Worm (Caenorhabditis elegans) whole organism, L1 larva: ENCODE measurements around the gene K08E7.6.
A peak's percentile ranks its signal among the peaks of the same experiment; 100 is the strongest.

Source experiments
- C04F5.9 ChIP-seq: sonication (generic microtip); optimal IDR thresholded peaks from 2 replicates; lab custom pipeline; 2016; ENCODE audit warnings: missing genetic modification characterization, missing compliant biosample characterization
- F16B12.6 ChIP-seq: fragments of 150-350 bp; optimal IDR thresholded peaks from 2 replicates; lab custom pipeline; 2014; ENCODE audit warnings: missing biosample characterization, missing genetic modification characterization
- aly-2 ChIP-seq: fragments of 150-350 bp; optimal IDR thresholded peaks from 2 replicates; lab custom pipeline; 2014; ENCODE audit warnings: missing biosample characterization, missing genetic modification characterization
- ama-1 ChIP-seq: fragments of 150-350 bp; optimal IDR thresholded peaks from 2 replicates; lab custom pipeline; 2014
- blmp-1 ChIP-seq: fragments of 150-350 bp; optimal IDR thresholded peaks from 2 replicates; lab custom pipeline; 2014; ENCODE audit warnings: missing biosample characterization, missing genetic modification characterization
- ceh-63 ChIP-seq: fragments of 200-800 bp; sonication (Bioruptor generic); optimal IDR thresholded peaks from 2 replicates; lab custom pipeline; 2018; ENCODE audit warnings: mild to moderate bottlenecking, missing genetic modification characterization, missing compliant biosample characterization
- ceh-82 ChIP-seq, 3 experiments: fragments of 150-350 bp in 1 of 3; sonication (generic microtip) in 2 of 3; optimal IDR thresholded peaks; 2 replicates each; lab custom pipeline; 2014 to 2017; ENCODE audit warnings: missing biosample characterization in 3 of 3, missing genetic modification characterization in 3 of 3
- ceh-90 ChIP-seq: sonication (generic microtip); optimal IDR thresholded peaks from 2 replicates; lab custom pipeline; 2016; ENCODE audit warnings: missing genetic modification characterization, missing compliant biosample characterization
- dpl-1 ChIP-seq, 3 experiments: fragments of 150-350 bp in 2 of 3; sonication (generic microtip) in 1 of 3; optimal IDR thresholded peaks; 2 replicates each; lab custom pipeline; 2014 to 2017; ENCODE audit warnings: missing biosample characterization in 3 of 3, missing genetic modification characterization in 3 of 3, missing genetic modification reagents in 3 of 3
- dsc-1 ChIP-seq: sonication (generic microtip); optimal IDR thresholded peaks from 2 replicates; lab custom pipeline; 2016; ENCODE audit warnings: mild to moderate bottlenecking, missing genetic modification characterization, missing compliant biosample characterization
- efl-1 ChIP-seq, 4 experiments: fragments of 150-350 bp; optimal IDR thresholded peaks in 3 of 4; peaks in 1 of 4; 1 replicate in 1 of 4; 2 replicates in 3 of 4; lab custom pipeline; 2014; ENCODE audit warnings: missing biosample characterization in 2 of 4, missing genetic modification characterization in 2 of 4, missing genetic modification reagents in 2 of 4
- egl-27 ChIP-seq, 2 experiments: fragments of 150-350 bp in 1 of 2; sonication (generic microtip); optimal IDR thresholded peaks; 3 replicates each; lab custom pipeline; 2017 to 2018; ENCODE audit warnings: missing biosample characterization in 2 of 2, missing genetic modification characterization in 2 of 2, missing genetic modification reagents in 2 of 2
- fkh-4 ChIP-seq: sonication (generic microtip); optimal IDR thresholded peaks from 2 replicates; lab custom pipeline; 2016; ENCODE audit warnings: missing compliant biosample characterization, missing genetic modification characterization, borderline replicate concordance
- fkh-8 ChIP-seq: sonication (generic microtip); optimal IDR thresholded peaks from 2 replicates; lab custom pipeline; 2016; ENCODE audit warnings: mild to moderate bottlenecking, missing genetic modification characterization, missing compliant biosample characterization
- hlh-17 ChIP-seq: fragments of 200-800 bp; sonication (Bioruptor generic); optimal IDR thresholded peaks from 2 replicates; lab custom pipeline; 2018; ENCODE audit warnings: missing genetic modification characterization, mild to moderate bottlenecking, missing compliant biosample characterization, moderate library complexity, borderline replicate concordance
- hpl-2 ChIP-seq: fragments of 150-350 bp; optimal IDR thresholded peaks from 2 replicates; lab custom pipeline; 2014; ENCODE audit warnings: missing biosample characterization, missing genetic modification reagents, missing genetic modification characterization
- isw-1 ChIP-seq: fragments of 200-800 bp; sonication (Bioruptor generic); IDR thresholded peaks from 2 replicates; pipeline ENCODE4 v1.3.6; 2022; ENCODE audit warnings: missing genetic modification characterization, missing compliant biosample characterization
- lin-15B ChIP-seq: fragments of 150-350 bp; sonication (generic microtip); optimal IDR thresholded peaks from 3 replicates; lab custom pipeline; 2014; ENCODE audit warnings: missing biosample characterization, missing genetic modification characterization
- lin-35 ChIP-seq, 2 experiments: fragments of 150-350 bp; optimal IDR thresholded peaks; 2 replicates each; lab custom pipeline; 2014; ENCODE audit warnings: missing biosample characterization in 2 of 2, missing genetic modification characterization in 2 of 2, missing genetic modification reagents in 2 of 2
- lin-39 ChIP-seq: fragments of 150-350 bp; optimal IDR thresholded peaks from 2 replicates; lab custom pipeline; 2014; ENCODE audit warnings: missing biosample characterization, missing genetic modification reagents, missing genetic modification characterization
- lir-3 ChIP-seq: sonication (generic microtip); optimal IDR thresholded peaks from 2 replicates; lab custom pipeline; 2016; ENCODE audit warnings: mild to moderate bottlenecking, missing genetic modification characterization, moderate library complexity, missing compliant biosample characterization; ENCODE audit not compliant: poor library complexity
- lsy-2 ChIP-seq, 2 experiments: fragments of 150-350 bp; optimal IDR thresholded peaks; 2 replicates each; lab custom pipeline; 2014; ENCODE audit warnings: missing biosample characterization in 2 of 2, missing genetic modification characterization in 2 of 2
- mab-9 ChIP-seq: fragments of 200-800 bp; sonication (Bioruptor generic); IDR thresholded peaks from 2 replicates; pipeline ENCODE4 v1.3.6; 2022; ENCODE audit warnings: missing genetic modification reagents, missing genetic modification characterization, missing compliant biosample characterization
- mep-1 ChIP-seq: fragments of 150-350 bp; optimal IDR thresholded peaks from 2 replicates; lab custom pipeline; 2014; ENCODE audit warnings: missing biosample characterization, missing genetic modification characterization
- nhr-11 ChIP-seq: fragments of 150-350 bp; optimal IDR thresholded peaks from 2 replicates; lab custom pipeline; 2014; ENCODE audit warnings: missing biosample characterization, missing genetic modification characterization
- nhr-20 ChIP-seq: sonication (generic microtip); optimal IDR thresholded peaks from 2 replicates; lab custom pipeline; 2016; ENCODE audit warnings: mild to moderate bottlenecking, missing genetic modification characterization, missing compliant biosample characterization
- nhr-47 ChIP-seq: sonication (generic microtip); optimal IDR thresholded peaks from 2 replicates; lab custom pipeline; 2016; ENCODE audit warnings: mild to moderate bottlenecking, missing genetic modification characterization, moderate library complexity, missing compliant biosample characterization
- nhr-71 ChIP-seq: sonication (generic microtip); optimal IDR thresholded peaks from 2 replicates; lab custom pipeline; 2016; ENCODE audit warnings: mild to moderate bottlenecking, missing genetic modification characterization, moderate library complexity, missing compliant biosample characterization
- nhr-76 ChIP-seq: sonication (generic microtip); optimal IDR thresholded peaks from 2 replicates; lab custom pipeline; 2017; ENCODE audit warnings: missing biosample characterization, missing genetic modification characterization
- nhr-90 ChIP-seq: sonication (generic microtip); optimal IDR thresholded peaks from 2 replicates; lab custom pipeline; 2016; ENCODE audit warnings: mild to moderate bottlenecking, missing genetic modification characterization, missing compliant biosample characterization; ENCODE audit not compliant: poor library complexity
- pax-3 ChIP-seq: fragments of 200-800 bp; sonication (Bioruptor generic); optimal IDR thresholded peaks from 2 replicates; lab custom pipeline; 2018; ENCODE audit warnings: mild to moderate bottlenecking, missing genetic modification characterization, moderate library complexity, missing compliant biosample characterization
- pqm-1 ChIP-seq: sonication (generic microtip); optimal IDR thresholded peaks from 3 replicates; lab custom pipeline; 2017; ENCODE audit warnings: missing biosample characterization, missing genetic modification characterization
- skn-1 ChIP-seq: fragments of 150-350 bp; optimal IDR thresholded peaks from 2 replicates; lab custom pipeline; 2014; ENCODE audit warnings: missing biosample characterization, missing genetic modification characterization
- snu-23 ChIP-seq: sonication (generic microtip); optimal IDR thresholded peaks from 2 replicates; lab custom pipeline; 2016; ENCODE audit warnings: missing genetic modification characterization, missing compliant biosample characterization
- sup-37 ChIP-seq: fragments of 200-800 bp; sonication (Bioruptor generic); optimal IDR thresholded peaks from 2 replicates; lab custom pipeline; 2018; ENCODE audit warnings: mild to moderate bottlenecking, missing genetic modification characterization, missing compliant biosample characterization
- swsn-7 ChIP-seq: sonication (generic microtip); optimal IDR thresholded peaks from 2 replicates; lab custom pipeline; 2016; ENCODE audit warnings: missing genetic modification characterization, missing compliant biosample characterization
- tbx-2 ChIP-seq: sonication (generic microtip); optimal IDR thresholded peaks from 2 replicates; lab custom pipeline; 2016; ENCODE audit warnings: missing genetic modification characterization, missing compliant biosample characterization
- unc-62 ChIP-seq: fragments of 150-350 bp; optimal IDR thresholded peaks from 2 replicates; lab custom pipeline; 2014; ENCODE audit warnings: missing biosample characterization, missing genetic modification reagents, missing genetic modification characterization
- unc-86 ChIP-seq: sonication (generic microtip); optimal IDR thresholded peaks from 2 replicates; lab custom pipeline; 2016; ENCODE audit warnings: missing genetic modification characterization, missing compliant biosample characterization
- unc-98 ChIP-seq: fragments of 200-800 bp; sonication (Bioruptor generic); IDR thresholded peaks from 2 replicates; pipeline ENCODE4 v1.3.6; 2022; ENCODE audit warnings: missing genetic modification characterization, missing compliant biosample characterization
- vab-15 ChIP-seq: sonication (generic microtip); optimal IDR thresholded peaks from 2 replicates; lab custom pipeline; 2017; ENCODE audit warnings: missing genotype, mild to moderate bottlenecking, missing genetic modification characterization, missing compliant biosample characterization
- xbp-1 ChIP-seq: sonication (generic microtip); optimal IDR thresholded peaks from 2 replicates; lab custom pipeline; 2016; ENCODE audit warnings: missing genetic modification characterization, missing compliant biosample characterization
- ztf-11 ChIP-seq, 2 experiments: sonication (generic microtip); optimal IDR thresholded peaks; 2 replicates each; lab custom pipeline; 2016 to 2017; ENCODE audit warnings: missing genetic modification characterization in 2 of 2, missing biosample characterization in 1 of 2, missing compliant biosample characterization in 1 of 2

The K08E7.6 gene

DNA sequence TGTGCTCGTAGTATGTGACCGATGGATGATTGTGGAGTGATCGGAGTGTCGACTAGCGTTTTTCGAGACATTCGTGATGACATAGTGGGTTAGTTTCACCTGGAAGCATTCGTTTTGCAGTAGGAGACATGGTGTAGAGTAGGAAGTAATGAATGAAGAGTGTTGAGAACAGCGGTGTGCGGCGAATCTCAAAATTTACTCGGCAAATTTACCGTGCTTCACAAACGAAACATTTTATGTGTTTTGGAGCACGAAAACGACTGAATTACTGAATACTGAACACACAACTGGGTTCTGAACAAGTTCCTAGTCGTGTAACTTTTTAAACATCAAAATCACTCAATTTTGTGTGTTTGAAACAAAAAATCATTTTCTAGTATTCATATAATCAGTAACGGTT lies at the start of gene K08E7.6:
K08E7.6 (minus strand) TSS at position 101 of the 400 bp plus-strand sequence.
- TF ChIP-seq egl-27 (tag; optimal IDR thresholded peaks at IDR 0.05; lab: Kevin White, UChicago) = no peak
- TF ChIP-seq unc-62 = no peak
- TF ChIP-seq nhr-11 (tag; lab: Kevin White, UChicago) = no peak
- TF ChIP-seq F16B12.6 (tag; lab: Kevin White, UChicago) = no peak
- TF ChIP-seq pqm-1 (tag; lab: Kevin White, UChicago) = no peak
- TF ChIP-seq xbp-1 (tag; lab: Kevin White, UChicago) = no peak
- TF ChIP-seq skn-1 (tag; lab: Kevin White, UChicago) = no peak
- TF ChIP-seq C04F5.9 = no peak
- no peak for TF ChIP-seq isw-1 (GFP tag; lab: Robert Waterston, UW)
- TF ChIP-seq hlh-17 (GFP tag; lab: Kevin White, UChicago) = no peak
- no peak for TF ChIP-seq nhr-76 (tag; lab: Kevin White, UChicago)
- TF ChIP-seq fkh-8 (tag; lab: Kevin White, UChicago) = no peak
- no peak for TF ChIP-seq nhr-90 (tag; lab: Kevin White, UChicago)
- no peak for TF ChIP-seq pax-3 (tag; lab: Kevin White, UChicago)
- no peak for TF ChIP-seq lin-35 (GFP tag; optimal IDR thresholded peaks at IDR 0.05; lab: Kevin White, UChicago)
- TF ChIP-seq mab-9 (GFP tag; lab: Robert Waterston, UW) = no peak
- no peak for TF ChIP-seq lin-39 (tag; lab: Kevin White, UChicago)
- TF ChIP-seq ceh-90 (tag; lab: Kevin White, UChicago) = no peak
- TF ChIP-seq blmp-1 = no peak
- TF ChIP-seq, all 84 proteins: peak for 0

ce11 chrIV:12621483-12622078 lies 40.6 kb upstream of the K08E7.6 start:
- TF ChIP-seq tbx-2 = peak; percentile 36
- peak; percentile 25 for TF ChIP-seq nhr-20 (tag; lab: Kevin White, UChicago)
- peak; percentile 15 for TF ChIP-seq dsc-1 (tag; lab: Kevin White, UChicago)
- TF ChIP-seq ztf-11 (tag; optimal IDR thresholded peaks at IDR 0.05; lab: Kevin White, UChicago) = peak in 1 of 2 experiments; percentile 23
- TF ChIP-seq nhr-47 (tag; lab: Kevin White, UChicago) = peak; percentile 61
- peak; percentile 55 to 83 for TF ChIP-seq efl-1 (optimal IDR thresholded peaks at IDR 0.05; lab: Kevin White, UChicago)
- TF ChIP-seq efl-1 (GFP tag; optimal IDR thresholded peaks at IDR 0.05 in 1 of 2; lab: Kevin White, UChicago) = peak; percentile 37 to 65
- peak in 1 of 3 experiments; percentile 52 for TF ChIP-seq ceh-82 (tag; optimal IDR thresholded peaks at IDR 0.05; lab: Kevin White, UChicago)
- TF ChIP-seq lsy-2 (tag; optimal IDR thresholded peaks at IDR 0.05; lab: Kevin White, UChicago) = peak; percentile 30 to 37
- TF ChIP-seq fkh-8 (tag; lab: Kevin White, UChicago) = peak; percentile 43
- TF ChIP-seq dpl-1 (GFP tag; optimal IDR thresholded peaks at IDR 0.05; lab: Kevin White, UChicago) = peak in 1 of 3 experiments; percentile 42
- TF ChIP-seq snu-23 (GFP tag; lab: Kevin White, UChicago) = peak; percentile 31
- peak; percentile 69 for TF ChIP-seq isw-1 (GFP tag; lab: Robert Waterston, UW)
- TF ChIP-seq F16B12.6 (tag; lab: Kevin White, UChicago) = peak; percentile 62
- TF ChIP-seq mab-9 (GFP tag; lab: Robert Waterston, UW) = 0 out of 2 replicates have a peak, but pooled peaks have one; percentile 56
- peak; percentile 23; the same call in 1 of the 2 replicates for TF ChIP-seq unc-98 (GFP tag; lab: Robert Waterston, UW)
- TF ChIP-seq nhr-71 = peak; percentile 61
- TF ChIP-seq lin-35 (GFP tag; optimal IDR thresholded peaks at IDR 0.05; lab: Kevin White, UChicago) = peak in 1 of 2 experiments; percentile 39
- TF ChIP-seq lir-3 (tag; lab: Kevin White, UChicago) = peak; percentile 36
- TF ChIP-seq unc-86 = peak; percentile 46
- peak; percentile 27 for TF ChIP-seq swsn-7
- TF ChIP-seq xbp-1 (tag; lab: Kevin White, UChicago) = peak; percentile 17
- peak; percentile 51 for TF ChIP-seq lin-15B

ce11 chrIV:12620921-12621320 lies 40.0 kb upstream of the K08E7.6 start:
- TF ChIP-seq nhr-90 (tag; lab: Kevin White, UChicago) (no peak), C04F5.9 (no peak), aly-2 (tag; lab: Kevin White, UChicago) (no peak), vab-15 (no peak), ama-1 (lab: Kevin White, UChicago) (no peak), nhr-76 (tag; lab: Kevin White, UChicago) (no peak), sup-37 (GFP tag; lab: Kevin White, UChicago) (no peak), skn-1 (tag; lab: Kevin White, UChicago) (no peak), ceh-63 (GFP tag; lab: Kevin White, UChicago) (no peak), mep-1 (no peak), hpl-2 (no peak), lin-35 (GFP tag; optimal IDR thresholded peaks at IDR 0.05; lab: Kevin White, UChicago) (no peak), pax-3 (tag; lab: Kevin White, UChicago) (no peak), fkh-4 (tag; lab: Kevin White, UChicago) (no peak), mab-9 (GFP tag; lab: Robert Waterston, UW) (no peak)
- TF ChIP-seq, all 84 proteins: peak for 0
